Fruit fly (Drosophila melanogaster): ENCODE results near the gene CG15754.
A peak's percentile ranks its signal among the peaks of the same experiment; 100 is the strongest.

The CG15754 gene

DNA sequence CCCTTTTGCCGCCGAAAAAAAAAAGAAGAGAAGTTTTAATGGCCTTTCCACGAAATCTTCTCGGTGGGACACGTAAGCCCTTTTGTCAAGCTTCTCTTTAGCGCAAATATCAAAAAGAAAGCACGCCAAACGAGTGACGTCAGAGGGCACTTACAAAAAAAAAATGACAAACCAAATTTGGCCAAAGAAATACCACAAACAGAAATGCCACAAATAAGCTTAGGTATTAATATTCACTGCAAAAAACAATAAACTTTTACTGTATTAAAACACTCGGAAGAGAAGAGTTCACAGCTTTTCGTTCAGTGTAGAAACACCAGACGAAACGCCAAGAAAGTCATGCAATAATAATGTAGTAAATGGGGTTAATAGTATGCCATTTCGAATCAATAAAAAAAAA, 40.3 kb downstream of the CG15754 start (continued):
- TF ChIP-seq tna (GFP tag; IDR thresholded peaks at IDR 0.05; ENCODE audit: partially characterized antibody) (no peak), tx (GFP tag; optimal IDR thresholded peaks at IDR 0.05) (no peak), CG10209 (GFP tag; optimal IDR thresholded peaks at IDR 0.05) (peak; percentile 1), Scr (GFP tag; IDR thresholded peaks at IDR 0.05; ENCODE audit: partially characterized antibody) (no peak), sens-2 (GFP tag; IDR thresholded peaks at IDR 0.05) (no peak), Hmr (GFP tag; optimal IDR thresholded peaks at IDR 0.05) (peak; percentile 5), CG9215 (GFP tag; IDR thresholded peaks at IDR 0.05) (no peak), Fer2 (tag; optimal IDR thresholded peaks at IDR 0.05) (no peak), Max (GFP tag; optimal IDR thresholded peaks at IDR 0.05) (no peak), lab (GFP tag; optimal IDR thresholded peaks at IDR 0.05) (peak; percentile 37), CG11398 (GFP tag; optimal IDR thresholded peaks at IDR 0.05) (no peak), Med (GFP tag) (peak; percentile 82), esg (GFP tag; conservative IDR thresholded peaks at IDR 0.05) (0 out of 2 replicates have a peak, but pooled peaks have one; percentile 22), Sin3A (optimal IDR thresholded peaks at IDR 0.05) (no peak), BtbVII (GFP tag; optimal IDR thresholded peaks at IDR 0.05) (no peak), crp (GFP tag; optimal IDR thresholded peaks at IDR 0.05) (no peak), CG13287 (GFP tag; IDR thresholded peaks at IDR 0.05; ENCODE audit: partially characterized antibody) (no peak), bsh (GFP tag; optimal IDR thresholded peaks at IDR 0.05) (peak in 1 of 2 experiments; percentile 27), slp2 (GFP tag; optimal IDR thresholded peaks at IDR 0.05) (no peak), CG14710 (tag; optimal IDR thresholded peaks at IDR 0.05) (no peak), zen2 (GFP tag; IDR thresholded peaks at IDR 0.05; ENCODE audit: partially characterized antibody) (no peak), CG12659 (GFP tag; optimal IDR thresholded peaks at IDR 0.05) (no peak), CG15269 (tag; optimal IDR thresholded peaks at IDR 0.05) (peak; percentile 14), PHDP (tag; optimal IDR thresholded peaks at IDR 0.05) (no peak), bowl (GFP tag; IDR thresholded peaks at IDR 0.05) (no peak), CG11093 (GFP tag; IDR thresholded peaks at IDR 0.05) (no peak), knrl (GFP tag; IDR thresholded peaks at IDR 0.05; ENCODE audit: partially characterized antibody) (no peak), otp (GFP tag; IDR thresholded peaks at IDR 0.05) (0 out of 3 replicates have a peak, but pooled peaks have one; percentile 17), CG18619 (GFP tag; optimal IDR thresholded peaks at IDR 0.05) (no peak), CG2875 (GFP tag; optimal IDR thresholded peaks at IDR 0.05) (no peak), CG5953 (GFP tag; IDR thresholded peaks at IDR 0.05) (no peak), Xbp1 (GFP tag; optimal IDR thresholded peaks at IDR 0.05) (peak; percentile 0), CG11723 (GFP tag; optimal IDR thresholded peaks at IDR 0.05) (no peak), ranshi (GFP tag; IDR thresholded peaks at IDR 0.05) (0 out of 2 replicates have a peak, but pooled peaks have one; percentile 24), jigr1 (GFP tag; IDR thresholded peaks at IDR 0.05) (no peak), CG4360 (GFP tag; IDR thresholded peaks at IDR 0.05) (no peak), CG17186 (GFP tag; optimal IDR thresholded peaks at IDR 0.05) (no peak), CG11247 (GFP tag; IDR thresholded peaks at IDR 0.05) (peak; percentile 18; the same call in 1 of the 2 replicates), CG17385 (GFP tag; optimal IDR thresholded peaks at IDR 0.05) (no peak), CG14860 (GFP tag; IDR thresholded peaks at IDR 0.05; ENCODE audit: partially characterized antibody) (no peak), CG14014 (GFP tag; IDR thresholded peaks at IDR 0.05) (peak; percentile 22; the same call in 1 of the 2 replicates), Opbp (GFP tag; IDR thresholded peaks at IDR 0.05; ENCODE audit: partially characterized antibody) (no peak), D19A (tag; optimal IDR thresholded peaks at IDR 0.05) (no peak), Oaz (GFP tag; IDR thresholded peaks at IDR 0.05) (no peak), dimm (GFP tag; IDR thresholded peaks at IDR 0.05) (no peak), fd96Cb (tag; optimal IDR thresholded peaks at IDR 0.05) (peak; percentile 18), Sox102F (GFP tag; optimal IDR thresholded peaks at IDR 0.05) (peak; percentile 37), CG2129 (GFP tag; IDR thresholded peaks at IDR 0.05; ENCODE audit: partially characterized antibody) (no peak), CG2202 (tag; optimal IDR thresholded peaks at IDR 0.05) (no peak), Awh (GFP tag; IDR thresholded peaks at IDR 0.05) (no peak)

All from whole organism, embryonic.